Comparison of ENCODE assay signal across 1 fruit fly cellular context in genomic region chr2L:9494663-9495417, dm6.
TF ChIP-seq lines count a peak whose summit lies in the region.

TSS of gene Gdi (minus strand) at chr2L:9494876.

TF ChIP-seq in whole organism, embryonic, 481 proteins besides CTCF, POLR2A, EP300 and RAD21 (continued from another document and continues in another):
- TF ChIP-seq Pdp1 (GFP tag; optimal IDR thresholded peaks at IDR 0.05; lab: Kevin White, UChicago) (peak in 1 of 2 experiments; percentile 33), insv (GFP tag; optimal IDR thresholded peaks at IDR 0.05; lab: Kevin White, UChicago) (no peak), aop (GFP tag; IDR thresholded peaks at IDR 0.05; lab: Robert Waterston, UW) (no peak), eve (GFP tag; optimal IDR thresholded peaks at IDR 0.05; lab: Kevin White, UChicago) (peak in 1 of 2 experiments; percentile 31), CG14710 (tag; optimal IDR thresholded peaks at IDR 0.05; lab: Kevin White, UChicago) (peak; percentile 36), p53 (GFP tag; optimal IDR thresholded peaks at IDR 0.05; lab: Kevin White, UChicago) (no peak), CoRest (tag; optimal IDR thresholded peaks at IDR 0.05; lab: Kevin White, UChicago) (peak; percentile 42), CG13123 (GFP tag; optimal IDR thresholded peaks at IDR 0.05; lab: Kevin White, UChicago) (no peak), row (GFP tag; IDR thresholded peaks at IDR 0.05; lab: Robert Waterston, UW) (peak; percentile 59), D19A (tag; optimal IDR thresholded peaks at IDR 0.05; lab: Kevin White, UChicago) (no peak), CG2712 (tag; optimal IDR thresholded peaks at IDR 0.05; lab: Kevin White, UChicago) (peak; percentile 31), Side (GFP tag; optimal IDR thresholded peaks at IDR 0.05; lab: Kevin White, UChicago) (no peak), MESR4 (GFP tag; optimal IDR thresholded peaks at IDR 0.05; lab: Kevin White, UChicago) (peak; percentile 48), Trl (optimal IDR thresholded peaks at IDR 0.05; lab: Kevin White, UChicago) (no peak), Trl (GFP tag; optimal IDR thresholded peaks at IDR 0.05; lab: Kevin White, UChicago) (peak; percentile 19), CG9609 (GFP tag; optimal IDR thresholded peaks at IDR 0.05; lab: Kevin White, UChicago) (peak; percentile 9), bsh (GFP tag; optimal IDR thresholded peaks at IDR 0.05; lab: Kevin White, UChicago) (peak in 1 of 2 experiments; percentile 5), slbo (GFP tag; IDR thresholded peaks at IDR 0.05; lab: Robert Waterston, UW) (peak; percentile 74), CG1603 (tag; optimal IDR thresholded peaks at IDR 0.05; lab: Kevin White, UChicago) (peak; percentile 65), bcd (GFP tag; optimal IDR thresholded peaks at IDR 0.05; lab: Kevin White, UChicago) (no peak), nmo (GFP tag; optimal IDR thresholded peaks at IDR 0.05; lab: Kevin White, UChicago) (peak; percentile 29), E2f2 (GFP tag; IDR thresholded peaks at IDR 0.05; lab: Robert Waterston, UW) (peak; percentile 87), tgo (GFP tag; IDR thresholded peaks at IDR 0.05; lab: Robert Waterston, UW) (no peak), CG11504 (tag; optimal IDR thresholded peaks at IDR 0.05; lab: Kevin White, UChicago) (peak; percentile 18), CG7786 (GFP tag; optimal IDR thresholded peaks at IDR 0.05; lab: Kevin White, UChicago) (no peak), hbn (GFP tag; IDR thresholded peaks at IDR 0.05; lab: Robert Waterston, UW; ENCODE audit: partially characterized antibody) (peak; percentile 49), Fer2 (tag; optimal IDR thresholded peaks at IDR 0.05; lab: Kevin White, UChicago) (peak; percentile 7), amos (GFP tag; IDR thresholded peaks at IDR 0.05; lab: Robert Waterston, UW; ENCODE audit: partially characterized antibody) (peak; percentile 39; the same call in 1 of the 2 replicates), fd96Cb (tag; optimal IDR thresholded peaks at IDR 0.05; lab: Kevin White, UChicago) (no peak), Ravus (GFP tag; IDR thresholded peaks at IDR 0.05; lab: Robert Waterston, UW) (no peak), CG1233 (GFP tag; optimal IDR thresholded peaks at IDR 0.05; lab: Kevin White, UChicago) (peak; percentile 20), Ssrp (tag; optimal IDR thresholded peaks at IDR 0.05; lab: Kevin White, UChicago) (peak; percentile 4), sim (GFP tag; IDR thresholded peaks at IDR 0.05; lab: Robert Waterston, UW) (no peak), CG11085 (GFP tag; IDR thresholded peaks at IDR 0.05; lab: Robert Waterston, UW) (peak; percentile 34; the same call in 1 of the 2 replicates), B-H2 (GFP tag; optimal IDR thresholded peaks at IDR 0.05; lab: Kevin White, UChicago) (peak; percentile 43), Rfx (GFP tag; IDR thresholded peaks at IDR 0.05; lab: Robert Waterston, UW) (peak; percentile 57), PHDP (tag; optimal IDR thresholded peaks at IDR 0.05; lab: Kevin White, UChicago) (peak; percentile 12), Fer3 (tag; optimal IDR thresholded peaks at IDR 0.05; lab: Kevin White, UChicago) (peak; percentile 27), esg (GFP tag; conservative IDR thresholded peaks at IDR 0.05; lab: Robert Waterston, UW) (0 out of 2 replicates have a peak, but pooled peaks have one; percentile 6), CG9437 (GFP tag; optimal IDR thresholded peaks at IDR 0.05; lab: Kevin White, UChicago) (peak; percentile 100), mirr (GFP tag; optimal IDR thresholded peaks at IDR 0.05; lab: Kevin White, UChicago) (peak; percentile 29), dysf (GFP tag; IDR thresholded peaks at IDR 0.05; lab: Robert Waterston, UW) (peak; percentile 47; the same call in 1 of the 3 replicates), gem (tag; optimal IDR thresholded peaks at IDR 0.05; lab: Kevin White, UChicago) (peak; percentile 43), NfI (GFP tag; optimal IDR thresholded peaks at IDR 0.05; lab: Kevin White, UChicago) (peak; percentile 34), Xrp1 (GFP tag; IDR thresholded peaks at IDR 0.05; lab: Robert Waterston, UW) (peak; percentile 38; the same call in 1 of the 2 replicates), dati (GFP tag; IDR thresholded peaks at IDR 0.05; lab: Robert Waterston, UW) (no peak), dmrt11E (tag; optimal IDR thresholded peaks at IDR 0.05; lab: Kevin White, UChicago) (peak; percentile 29), CG10366 (GFP tag; IDR thresholded peaks at IDR 0.05; lab: Robert Waterston, UW) (peak; percentile 57), br (optimal IDR thresholded peaks at IDR 0.05; lab: Kevin White, UChicago) (no peak), Med (GFP tag; lab: Kevin White, UChicago) (peak; percentile 87), CG13894 (tag; optimal IDR thresholded peaks at IDR 0.05; lab: Kevin White, UChicago) (peak; percentile 13), Antp (GFP tag; optimal IDR thresholded peaks at IDR 0.05; lab: Kevin White, UChicago) (no peak), en (GFP tag; optimal IDR thresholded peaks at IDR 0.05; lab: Kevin White, UChicago) (no peak), Bteb2 (GFP tag; optimal IDR thresholded peaks at IDR 0.05; lab: Kevin White, UChicago) (no peak), Hsf (GFP tag; optimal IDR thresholded peaks at IDR 0.05; lab: Kevin White, UChicago) (peak; percentile 21), twi (tag; optimal IDR thresholded peaks at IDR 0.05; lab: Kevin White, UChicago) (no peak), zfh2 (GFP tag; optimal IDR thresholded peaks at IDR 0.05; lab: Kevin White, UChicago) (peak; percentile 59), Bgb (GFP tag; IDR thresholded peaks at IDR 0.05; lab: Robert Waterston, UW; ENCODE audit: partially characterized antibody) (peak; percentile 23), CG11247 (GFP tag; IDR thresholded peaks at IDR 0.05; lab: Robert Waterston, UW) (no peak), CG12391 (tag; optimal IDR thresholded peaks at IDR 0.05; lab: Kevin White, UChicago) (peak; percentile 39), CG18011 (GFP tag; optimal IDR thresholded peaks at IDR 0.05; lab: Kevin White, UChicago) (no peak), CG16813 (GFP tag; IDR thresholded peaks at IDR 0.05; lab: Robert Waterston, UW; ENCODE audit: partially characterized antibody) (0 out of 3 replicates have a peak, but pooled peaks have one; percentile 6), CG17802 (tag; optimal IDR thresholded peaks at IDR 0.05; lab: Kevin White, UChicago) (no peak), ind (GFP tag; optimal IDR thresholded peaks at IDR 0.05; lab: Kevin White, UChicago) (peak; percentile 42), Sry-δ (GFP tag; optimal IDR thresholded peaks at IDR 0.05; lab: Kevin White, UChicago) (peak; percentile 46), CG8290 (GFP tag; optimal IDR thresholded peaks at IDR 0.05; lab: Kevin White, UChicago) (no peak), CG8290 (tag; optimal IDR thresholded peaks at IDR 0.05; lab: Kevin White, UChicago) (peak in 1 of 2 experiments; percentile 44), CG13424 (tag; optimal IDR thresholded peaks at IDR 0.05; lab: Kevin White, UChicago) (peak; percentile 30), HLH54F (GFP tag; optimal IDR thresholded peaks at IDR 0.05; lab: Kevin White, UChicago) (peak; percentile 49), chn (GFP tag; optimal IDR thresholded peaks at IDR 0.05; lab: Kevin White, UChicago) (peak; percentile 31), CG14014 (GFP tag; IDR thresholded peaks at IDR 0.05; lab: Robert Waterston, UW) (peak; percentile 26; the same call in 1 of the 2 replicates), CG15514 (GFP tag; optimal IDR thresholded peaks at IDR 0.05; lab: Kevin White, UChicago) (peak; percentile 67), ap (GFP tag; IDR thresholded peaks at IDR 0.05; lab: Robert Waterston, UW) (no peak), sug (tag; optimal IDR thresholded peaks at IDR 0.05; lab: Kevin White, UChicago) (peak; percentile 5), Gug (GFP tag; IDR thresholded peaks at IDR 0.05; lab: Robert Waterston, UW) (peak; percentile 14; the same call in 1 of the 4 replicates), CG10267 (tag; optimal IDR thresholded peaks at IDR 0.05; lab: Kevin White, UChicago) (peak; percentile 28), CG18262 (tag; optimal IDR thresholded peaks at IDR 0.05; lab: Kevin White, UChicago) (peak; percentile 10), CG7839 (tag; optimal IDR thresholded peaks at IDR 0.05; lab: Kevin White, UChicago) (peak; percentile 25), ham (GFP tag; IDR thresholded peaks at IDR 0.05; lab: Robert Waterston, UW) (no peak), CG6254 (GFP tag; optimal IDR thresholded peaks at IDR 0.05; lab: Kevin White, UChicago) (no peak), CG3847 (GFP tag; IDR thresholded peaks at IDR 0.05; lab: Robert Waterston, UW) (peak; percentile 34; the same call in 1 of the 2 replicates), CG17361 (GFP tag; IDR thresholded peaks at IDR 0.05; lab: Robert Waterston, UW) (peak; percentile 24; the same call in 1 of the 3 replicates), CG5180 (GFP tag; optimal IDR thresholded peaks at IDR 0.05; lab: Kevin White, UChicago) (no peak), Dip3 (GFP tag; optimal IDR thresholded peaks at IDR 0.05; lab: Kevin White, UChicago) (no peak), HLHmδ (GFP tag; optimal IDR thresholded peaks at IDR 0.05; lab: Kevin White, UChicago) (no peak), psq (GFP tag; optimal IDR thresholded peaks at IDR 0.05; lab: Kevin White, UChicago) (peak; percentile 94), Aef1 (GFP tag; IDR thresholded peaks at IDR 0.05; lab: Robert Waterston, UW) (peak; percentile 30; the same call in 2 of the 3 replicates), pum (GFP tag; optimal IDR thresholded peaks at IDR 0.05; lab: Kevin White, UChicago) (peak; percentile 14), Fer1 (GFP tag; optimal IDR thresholded peaks at IDR 0.05; lab: Kevin White, UChicago) (no peak), NC2β (GFP tag; optimal IDR thresholded peaks at IDR 0.05; lab: Kevin White, UChicago) (peak; percentile 1), knrl (GFP tag; IDR thresholded peaks at IDR 0.05; lab: Robert Waterston, UW; ENCODE audit: partially characterized antibody) (0 out of 3 replicates have a peak, but pooled peaks have one; percentile 37), hkb (optimal IDR thresholded peaks at IDR 0.05; lab: Kevin White, UChicago) (no peak), hkb (GFP tag; IDR thresholded peaks at IDR 0.05; lab: Robert Waterston, UW) (0 out of 2 replicates have a peak, but pooled peaks have one; percentile 23), Nf-YC (tag; optimal IDR thresholded peaks at IDR 0.05; lab: Kevin White, UChicago) (peak; percentile 11), az2 (GFP tag; optimal IDR thresholded peaks at IDR 0.05; lab: Kevin White, UChicago) (no peak), Vsx1 (GFP tag; optimal IDR thresholded peaks at IDR 0.05; lab: Kevin White, UChicago) (no peak), CG13287 (GFP tag; IDR thresholded peaks at IDR 0.05; lab: Robert Waterston, UW; ENCODE audit: partially characterized antibody) (peak; percentile 44; the same call in 1 of the 2 replicates), CG10654 (GFP tag; optimal IDR thresholded peaks at IDR 0.05; lab: Kevin White, UChicago) (peak; percentile 12), shn (GFP tag; optimal IDR thresholded peaks at IDR 0.05; lab: Kevin White, UChicago) (peak; percentile 11), fru (optimal IDR thresholded peaks at IDR 0.05; lab: Kevin White, UChicago) (peak; percentile 30), CG7928 (GFP tag; optimal IDR thresholded peaks at IDR 0.05; lab: Kevin White, UChicago) (peak; percentile 95), Ets97D (GFP tag; optimal IDR thresholded peaks at IDR 0.05; lab: Kevin White, UChicago) (peak; percentile 21), repo (GFP tag; optimal IDR thresholded peaks at IDR 0.05; lab: Kevin White, UChicago) (no peak), CG2116 (GFP tag; optimal IDR thresholded peaks at IDR 0.05; lab: Kevin White, UChicago) (peak; percentile 95), CG12769 (tag; optimal IDR thresholded peaks at IDR 0.05; lab: Kevin White, UChicago) (peak; percentile 27), Dbx (GFP tag; IDR thresholded peaks at IDR 0.05; lab: Robert Waterston, UW) (no peak), otp (GFP tag; IDR thresholded peaks at IDR 0.05; lab: Robert Waterston, UW) (0 out of 3 replicates have a peak, but pooled peaks have one; percentile 16), onecut (GFP tag; IDR thresholded peaks at IDR 0.05; lab: Robert Waterston, UW) (peak; percentile 57; the same call in 1 of the 2 replicates), CG4707 (GFP tag; optimal IDR thresholded peaks at IDR 0.05; lab: Kevin White, UChicago) (no peak), CG12659 (GFP tag; optimal IDR thresholded peaks at IDR 0.05; lab: Kevin White, UChicago) (peak; percentile 1), tx (GFP tag; optimal IDR thresholded peaks at IDR 0.05; lab: Kevin White, UChicago) (no peak), grn (GFP tag; optimal IDR thresholded peaks at IDR 0.05; lab: Kevin White, UChicago) (no peak), Xbp1 (GFP tag; optimal IDR thresholded peaks at IDR 0.05; lab: Kevin White, UChicago) (peak; percentile 39), Elba2 (GFP tag; optimal IDR thresholded peaks at IDR 0.05; lab: Kevin White, UChicago) (peak; percentile 34), NFAT (GFP tag; IDR thresholded peaks at IDR 0.05; lab: Robert Waterston, UW) (peak; percentile 61; the same call in 1 of the 2 replicates), maf-S (GFP tag; optimal IDR thresholded peaks at IDR 0.05; lab: Kevin White, UChicago) (peak; percentile 26), Abd-B (GFP tag; optimal IDR thresholded peaks at IDR 0.05; lab: Kevin White, UChicago) (peak; percentile 26), Scr (GFP tag; IDR thresholded peaks at IDR 0.05; lab: Robert Waterston, UW; ENCODE audit: partially characterized antibody) (peak; percentile 47; the same call in 1 of the 2 replicates), BtbVII (GFP tag; optimal IDR thresholded peaks at IDR 0.05; lab: Kevin White, UChicago) (no peak), kay (GFP tag; optimal IDR thresholded peaks at IDR 0.05; lab: Kevin White, UChicago) (no peak), CG15696 (tag; optimal IDR thresholded peaks at IDR 0.05; lab: Kevin White, UChicago) (peak; percentile 1), schlank (tag; optimal IDR thresholded peaks at IDR 0.05; lab: Kevin White, UChicago) (no peak), CG4328 (GFP tag; optimal IDR thresholded peaks at IDR 0.05; lab: Kevin White, UChicago) (peak; percentile 36), nom (GFP tag; optimal IDR thresholded peaks at IDR 0.05; lab: Kevin White, UChicago) (peak; percentile 21), lilli (GFP tag; optimal IDR thresholded peaks at IDR 0.05; lab: Kevin White, UChicago) (peak; percentile 29), zen (tag; optimal IDR thresholded peaks at IDR 0.05; lab: Kevin White, UChicago) (peak; percentile 27), fd102C (GFP tag; optimal IDR thresholded peaks at IDR 0.05; lab: Kevin White, UChicago) (no peak), CG8089 (GFP tag; optimal IDR thresholded peaks at IDR 0.05; lab: Kevin White, UChicago) (no peak), CG6791 (GFP tag; IDR thresholded peaks at IDR 0.05; lab: Robert Waterston, UW; ENCODE audit: partially characterized antibody) (0 out of 3 replicates have a peak, but pooled peaks have one; percentile 34)
